Worm (Caenorhabditis elegans) whole organism, young adult: Measurements from ENCODE around the gene smap-1.

Experiments used
- B0019.2 ChIP-seq: fragments of 200-800 bp; sonication (Bioruptor generic); conservative IDR thresholded peaks from 2 replicates; pipeline ENCODE4 v1.3.6; 2022; ENCODE audit warnings: missing genetic modification reagents, missing genetic modification characterization, missing compliant biosample characterization
- B0261.1 ChIP-seq: sonication (generic microtip); optimal IDR thresholded peaks from 2 replicates; lab custom pipeline; 2016; ENCODE audit warnings: mild to moderate bottlenecking, missing genetic modification characterization, moderate library complexity, missing compliant biosample characterization
- C06A6.2 ChIP-seq: fragments of 200-800 bp; sonication (Bioruptor generic); conservative IDR thresholded peaks from 2 replicates; pipeline ENCODE4 v1.3.6; 2022; ENCODE audit warnings: missing genetic modification characterization, missing compliant biosample characterization
- F23B12.7 ChIP-seq: sonication (generic microtip); optimal IDR thresholded peaks from 2 replicates; lab custom pipeline; 2017; ENCODE audit warnings: missing genetic modification characterization, mild to moderate bottlenecking, missing compliant biosample characterization, antibody characterized with exemption, moderate library complexity; ENCODE audit not compliant: insufficient read depth
- F49E8.2 ChIP-seq: sonication (generic microtip); optimal IDR thresholded peaks from 3 replicates; lab custom pipeline; 2017; ENCODE audit warnings: missing genetic modification characterization, mild to moderate bottlenecking, missing compliant biosample characterization, antibody characterized with exemption, moderate library complexity; ENCODE audit not compliant: insufficient read depth
- F57A8.1 ChIP-seq: fragments of 200-800 bp; sonication (Bioruptor generic); optimal IDR thresholded peaks from 2 replicates; lab custom pipeline; 2018; ENCODE audit warnings: mild to moderate bottlenecking, missing genetic modification characterization, moderate library complexity, missing compliant biosample characterization
- Y53F4B.3 ChIP-seq: fragments of 200-800 bp; sonication (Bioruptor generic); IDR thresholded peaks from 2 replicates; pipeline ENCODE4 v1.3.6; 2022; ENCODE audit warnings: missing genetic modification reagents, missing genetic modification characterization, missing compliant biosample characterization
- Y56A3A.18 ChIP-seq: fragments of 200-800 bp; sonication (Bioruptor generic); IDR thresholded peaks from 2 replicates; pipeline ENCODE4 v1.3.6; 2022; ENCODE audit warnings: missing genetic modification reagents, missing genetic modification characterization, missing compliant biosample characterization
- Y67H2A.10 ChIP-seq: fragments of 200-800 bp; sonication (Bioruptor generic); conservative IDR thresholded peaks from 2 replicates; pipeline ENCODE4 v1.3.6; 2022; ENCODE audit warnings: missing genetic modification reagents, missing genetic modification characterization, missing compliant biosample characterization
- Y95B8A.8 ChIP-seq: fragments of 200-800 bp; sonication (Bioruptor generic); IDR thresholded peaks from 2 replicates; pipeline ENCODE4 v1.3.6; 2022; ENCODE audit warnings: missing genetic modification reagents, missing genetic modification characterization, missing compliant biosample characterization
- ZK185.1 ChIP-seq: sonication (generic microtip); optimal IDR thresholded peaks from 2 replicates; lab custom pipeline; 2016; ENCODE audit warnings: mild to moderate bottlenecking, missing genetic modification characterization, missing compliant biosample characterization; ENCODE audit not compliant: poor library complexity, severe bottlenecking
- akir-1 ChIP-seq: fragments of 200-800 bp; sonication (Bioruptor generic); optimal IDR thresholded peaks from 2 replicates; lab custom pipeline; 2018; ENCODE audit warnings: mild to moderate bottlenecking, missing genetic modification characterization, moderate library complexity, missing compliant biosample characterization
- attf-5 ChIP-seq: fragments of 200-800 bp; sonication (Bioruptor generic); optimal IDR thresholded peaks from 2 replicates; lab custom pipeline; 2018; ENCODE audit warnings: mild to moderate bottlenecking, missing genetic modification characterization, missing compliant biosample characterization
- ccch-3 ChIP-seq: fragments of 200-800 bp; sonication (Bioruptor generic); optimal IDR thresholded peaks from 2 replicates; lab custom pipeline; 2018; ENCODE audit warnings: mild to moderate bottlenecking, missing genetic modification characterization, missing compliant biosample characterization
- cebp-1 ChIP-seq, 2 experiments: fragments of 200-800 bp in 1 of 2; sonication (Bioruptor generic) in 1 of 2; sonication (generic microtip) in 1 of 2; IDR thresholded peaks in 1 of 2; optimal IDR thresholded peaks in 1 of 2; 2 replicates each; pipeline versions ENCODE4 v1.3.6 to Lab custom; 2017 to 2022; ENCODE audit warnings: missing compliant biosample characterization in 2 of 2, missing genetic modification characterization in 2 of 2, mild to moderate bottlenecking in 1 of 2, missing genetic modification reagents in 1 of 2, moderate library complexity in 1 of 2
- ceh-100 ChIP-seq: fragments of 200-800 bp; sonication (Bioruptor generic); IDR thresholded peaks from 2 replicates; pipeline ENCODE4 v1.3.6; 2022; ENCODE audit warnings: missing genetic modification reagents, missing genetic modification characterization, missing compliant biosample characterization
- ceh-40 ChIP-seq: fragments of 200-800 bp; sonication (Bioruptor generic); IDR thresholded peaks from 2 replicates; pipeline ENCODE4 v1.3.6; 2022; ENCODE audit warnings: missing genetic modification characterization, missing compliant biosample characterization
- ceh-58 ChIP-seq: fragments of 200-800 bp; sonication (Bioruptor generic); IDR thresholded peaks from 2 replicates; pipeline ENCODE4 v1.3.6; 2022; ENCODE audit warnings: missing genetic modification characterization, missing compliant biosample characterization
- dox-1 ChIP-seq: fragments of 200-800 bp; sonication (Bioruptor generic); IDR thresholded peaks from 2 replicates; pipeline ENCODE4 v1.3.6; 2022; ENCODE audit warnings: missing genetic modification reagents, missing genetic modification characterization, missing compliant biosample characterization
- efl-1 ChIP-seq: fragments of 150-350 bp; optimal IDR thresholded peaks from 2 replicates; lab custom pipeline; 2014; ENCODE audit warnings: missing biosample characterization, missing genetic modification reagents, missing genetic modification characterization
- ekl-4 ChIP-seq: fragments of 200-800 bp; sonication (Bioruptor generic); IDR thresholded peaks from 2 replicates; pipeline ENCODE4 v1.3.6; 2022; ENCODE audit warnings: missing genetic modification reagents, missing genetic modification characterization, missing compliant biosample characterization
- ets-4 ChIP-seq: fragments of 200-800 bp; sonication (Bioruptor generic); optimal IDR thresholded peaks from 2 replicates; lab custom pipeline; 2018; ENCODE audit warnings: mild to moderate bottlenecking, missing genetic modification characterization, missing compliant biosample characterization
- hmg-1.2 ChIP-seq: fragments of 200-800 bp; sonication (Bioruptor generic); IDR thresholded peaks from 2 replicates; pipeline ENCODE4 v1.3.6; 2022; ENCODE audit warnings: missing genetic modification reagents, missing genetic modification characterization, missing compliant biosample characterization
- let-526 ChIP-seq: fragments of 200-800 bp; sonication (Bioruptor generic); IDR thresholded peaks from 2 replicates; pipeline ENCODE4 v1.3.6; 2022; ENCODE audit warnings: missing genetic modification reagents, missing genetic modification characterization, missing compliant biosample characterization
- let-607 ChIP-seq, 2 experiments: fragments of 200-800 bp in 1 of 2; sonication (Bioruptor generic) in 1 of 2; sonication (generic microtip) in 1 of 2; optimal IDR thresholded peaks; 2 replicates each; lab custom pipeline; 2016 to 2018; ENCODE audit warnings: mild to moderate bottlenecking in 2 of 2, missing compliant biosample characterization in 2 of 2, missing genetic modification characterization in 2 of 2, moderate library complexity in 2 of 2, missing genotype in 1 of 2
- lin-40 ChIP-seq: sonication (generic microtip); optimal IDR thresholded peaks from 2 replicates; lab custom pipeline; 2016; ENCODE audit warnings: missing genetic modification characterization, mild to moderate bottlenecking, missing compliant biosample characterization, missing genotype, missing genetic modification reagents
- lin-54 ChIP-seq: fragments of 200-800 bp; sonication (Bioruptor generic); optimal IDR thresholded peaks from 2 replicates; lab custom pipeline; 2018; ENCODE audit warnings: mild to moderate bottlenecking, missing genetic modification characterization, missing compliant biosample characterization
- lir-1 ChIP-seq: fragments of 200-800 bp; sonication (Bioruptor generic); conservative IDR thresholded peaks from 2 replicates; pipeline ENCODE4 v1.3.6; 2022; ENCODE audit warnings: missing genetic modification reagents, missing genetic modification characterization, missing compliant biosample characterization
- lsl-1 ChIP-seq: fragments of 200-800 bp; sonication (Bioruptor generic); optimal IDR thresholded peaks from 2 replicates; lab custom pipeline; 2018; ENCODE audit warnings: mild to moderate bottlenecking, missing genetic modification characterization, moderate library complexity, missing compliant biosample characterization
- madf-3 ChIP-seq: fragments of 200-800 bp; sonication (Bioruptor generic); IDR thresholded peaks from 2 replicates; pipeline ENCODE4 v1.3.6; 2022; ENCODE audit warnings: missing genetic modification reagents, missing genetic modification characterization, missing compliant biosample characterization
- madf-6 ChIP-seq: fragments of 200-800 bp; sonication (Bioruptor generic); IDR thresholded peaks from 2 replicates; pipeline ENCODE4 v1.3.6; 2022; ENCODE audit warnings: missing genetic modification reagents, missing genetic modification characterization, missing compliant biosample characterization
- mcd-1 ChIP-seq: fragments of 200-800 bp; sonication (Bioruptor generic); IDR thresholded peaks from 2 replicates; pipeline ENCODE4 v1.3.6; 2022; ENCODE audit warnings: missing genetic modification reagents, missing genetic modification characterization, missing compliant biosample characterization
- mel-28 ChIP-seq: sonication (generic microtip); optimal IDR thresholded peaks from 2 replicates; lab custom pipeline; 2016; ENCODE audit warnings: borderline replicate concordance, mild to moderate bottlenecking, missing genetic modification characterization, missing compliant biosample characterization
- mxl-1 ChIP-seq: sonication (generic microtip); optimal IDR thresholded peaks from 2 replicates; lab custom pipeline; 2016; ENCODE audit warnings: missing genetic modification characterization, missing compliant biosample characterization
- nfya-2 ChIP-seq: fragments of 200-800 bp; sonication (Bioruptor generic); IDR thresholded peaks from 2 replicates; pipeline ENCODE4 v1.3.6; 2022; ENCODE audit warnings: missing genetic modification reagents, missing genetic modification characterization, missing compliant biosample characterization
- nfyb-1 ChIP-seq: fragments of 200-800 bp; sonication (Bioruptor generic); IDR thresholded peaks from 2 replicates; pipeline ENCODE4 v1.3.6; 2022; ENCODE audit warnings: missing genetic modification reagents, missing genetic modification characterization, missing compliant biosample characterization
- nhr-27 ChIP-seq: fragments of 200-800 bp; sonication (Bioruptor generic); optimal IDR thresholded peaks from 2 replicates; lab custom pipeline; 2018; ENCODE audit warnings: mild to moderate bottlenecking, missing genetic modification characterization, moderate library complexity, missing compliant biosample characterization
- nhr-90 ChIP-seq: sonication (generic microtip); optimal IDR thresholded peaks from 2 replicates; lab custom pipeline; 2016; ENCODE audit warnings: missing genotype, mild to moderate bottlenecking, missing genetic modification characterization, missing compliant biosample characterization
- snpc-1.3 ChIP-seq: sonication (generic microtip); optimal IDR thresholded peaks from 2 replicates; lab custom pipeline; 2017; ENCODE audit warnings: missing genetic modification characterization, mild to moderate bottlenecking, missing compliant biosample characterization, antibody characterized with exemption, moderate library complexity, missing genotype, missing genetic modification reagents; ENCODE audit not compliant: insufficient read depth
- somi-1 ChIP-seq: fragments of 200-800 bp; sonication (Bioruptor generic); optimal IDR thresholded peaks from 2 replicates; lab custom pipeline; 2018; ENCODE audit warnings: mild to moderate bottlenecking, missing genetic modification characterization, missing compliant biosample characterization
- zim-3 ChIP-seq: sonication (generic microtip); optimal IDR thresholded peaks from 2 replicates; lab custom pipeline; 2017; ENCODE audit warnings: mild to moderate bottlenecking, missing genetic modification characterization, moderate library complexity, missing compliant biosample characterization
- ztf-22 ChIP-seq: fragments of 200-800 bp; sonication (Bioruptor generic); optimal IDR thresholded peaks from 2 replicates; lab custom pipeline; 2018; ENCODE audit warnings: mild to moderate bottlenecking, missing genetic modification characterization, moderate library complexity, missing compliant biosample characterization
- ztf-6 ChIP-seq: fragments of 200-800 bp; sonication (Bioruptor generic); IDR thresholded peaks from 2 replicates; pipeline ENCODE4 v1.3.6; 2022; ENCODE audit warnings: missing genetic modification reagents, missing genetic modification characterization, missing compliant biosample characterization

Gene smap-1

ce11 chrIII:10708484-10708883 lies 31.1 kb downstream of the smap-1 start (continued):
- TF ChIP-seq B0261.1 (no peak), somi-1 (GFP tag; lab: Kevin White, UChicago) (no peak), Y53F4B.3 (no peak), ceh-58 (GFP tag; lab: Robert Waterston, UW) (no peak), madf-6 (GFP tag; lab: Robert Waterston, UW) (peak; percentile 22; the same call in 1 of the 2 replicates), ztf-6 (GFP tag; lab: Robert Waterston, UW) (no peak), nfyb-1 (GFP tag; lab: Robert Waterston, UW) (peak; percentile 53; the same call in 1 of the 2 replicates), mel-28 (no peak), F23B12.7 (tag; lab: Kevin White, UChicago) (no peak), B0019.2 (GFP tag; lab: Robert Waterston, UW) (no peak), nhr-90 (tag; lab: Kevin White, UChicago) (no peak), F49E8.2 (tag; lab: Kevin White, UChicago) (no peak), cebp-1 (GFP tag; IDR thresholded peaks at IDR 0.05; lab: Robert Waterston, UW) (no peak), cebp-1 (tag; optimal IDR thresholded peaks at IDR 0.05; lab: Kevin White, UChicago) (no peak), efl-1 (GFP tag; lab: Kevin White, UChicago) (no peak), madf-3 (GFP tag; lab: Robert Waterston, UW) (0 out of 2 replicates have a peak, but pooled peaks have one; percentile 31), ZK185.1 (tag; lab: Kevin White, UChicago) (no peak), C06A6.2 (no peak)

- TF ChIP-seq ztf-22 (GFP tag; lab: Kevin White, UChicago) (no peak), ceh-58 (GFP tag; lab: Robert Waterston, UW) (no peak), F57A8.1 (GFP tag; lab: Kevin White, UChicago) (no peak), ets-4 (GFP tag; lab: Kevin White, UChicago) (no peak), attf-5 (no peak), nfya-2 (no peak), snpc-1.3 (tag; lab: Kevin White, UChicago) (no peak), efl-1 (GFP tag; lab: Kevin White, UChicago) (no peak), mcd-1 (GFP tag; lab: Robert Waterston, UW) (no peak), zim-3 (tag; lab: Kevin White, UChicago) (no peak), nhr-27 (tag; lab: Kevin White, UChicago) (no peak), mxl-1 (tag; lab: Kevin White, UChicago) (no peak)
These were observed 32.1 kb downstream of the smap-1 start, which contains the start of gene mrpl-12 for ce11 chrIII:10707461-10707860. mrpl-12 (plus strand) TSS chrIII:10707761.

ce11 chrIII:10706972-10707438 lies 32.6 kb downstream of the smap-1 start, which contains the start of the genes Y39A1A.21 and Y39A1A.22:
Y39A1A.21 (minus strand) TSS chrIII:10707022.
Y39A1A.22 (minus strand) TSS chrIII:10707028.
- TF ChIP-seq hmg-1.2 (GFP tag; lab: Robert Waterston, UW) = peak; percentile 46
- peak; percentile 43; the same call in 1 of the 2 replicates for TF ChIP-seq Y95B8A.8
- no peak for TF ChIP-seq akir-1 (GFP tag; lab: Kevin White, UChicago)
- no peak for TF ChIP-seq ceh-40 (GFP tag; lab: Robert Waterston, UW)
- TF ChIP-seq lin-54 (GFP tag; lab: Kevin White, UChicago) = peak; percentile 80
- TF ChIP-seq dox-1 (GFP tag; lab: Robert Waterston, UW) = peak; percentile 87
- TF ChIP-seq lir-1 = peak; percentile 11; the same call in 1 of the 2 replicates
- TF ChIP-seq ets-4 (GFP tag; lab: Kevin White, UChicago) = no peak
- no peak for TF ChIP-seq let-526
- TF ChIP-seq lin-40 = peak; percentile 80
- TF ChIP-seq lsl-1 (GFP tag; lab: Kevin White, UChicago) = peak; percentile 71
- TF ChIP-seq ccch-3 (GFP tag; lab: Kevin White, UChicago) = no peak
- no peak for TF ChIP-seq F57A8.1 (GFP tag; lab: Kevin White, UChicago)
- TF ChIP-seq ztf-6 (GFP tag; lab: Robert Waterston, UW) = peak; percentile 50; the same call in 1 of the 2 replicates
- TF ChIP-seq ekl-4 (GFP tag; lab: Robert Waterston, UW) = peak; percentile 74; the same call in 1 of the 2 replicates
- TF ChIP-seq let-607 (tag; optimal IDR thresholded peaks at IDR 0.05; lab: Kevin White, UChicago) = peak in 1 of 2 experiments; percentile 26
- no peak for TF ChIP-seq zim-3 (tag; lab: Kevin White, UChicago)
- TF ChIP-seq Y56A3A.18 = 0 out of 2 replicates have a peak, but pooled peaks have one; percentile 14
- peak; percentile 75 for TF ChIP-seq ceh-100 (GFP tag; lab: Robert Waterston, UW)
- no peak for TF ChIP-seq Y67H2A.10 (GFP tag; lab: Robert Waterston, UW)
